Worm (Caenorhabditis elegans): ENCODE measurements around the gene F11F1.1.

- TF ChIP-seq med-1 (GFP tag; optimal IDR thresholded peaks at IDR 0.05; ENCODE audit: insufficient read depth) (no peak), flt-1 (GFP tag; IDR thresholded peaks at IDR 0.05) (no peak), ztf-29 (GFP tag; IDR thresholded peaks at IDR 0.05) (no peak)
Observed at ce11 chrIII:13348891-13349290, 46.5 kb upstream of the F11F1.1 start.
